Worm (Caenorhabditis elegans) whole organism, L4/young adult: Measurements from ENCODE around the gene dyci-1.

Source experiments
- W03F9.2 ChIP-seq: fragments of 150-350 bp; optimal IDR thresholded peaks from 2 replicates; lab custom pipeline; 2014; ENCODE audit warnings: missing biosample characterization, missing genetic modification characterization
- dao-5 ChIP-seq: sonication (generic microtip); optimal IDR thresholded peaks from 2 replicates; lab custom pipeline; 2016; ENCODE audit warnings: missing genotype, missing genetic modification characterization, moderate library complexity, missing compliant biosample characterization
- him-1 ChIP-seq: sonication (generic microtip); optimal IDR thresholded peaks from 2 replicates; lab custom pipeline; 2016; ENCODE audit warnings: missing genotype, missing genetic modification reagents, missing genetic modification characterization, missing compliant biosample characterization

DNA sequence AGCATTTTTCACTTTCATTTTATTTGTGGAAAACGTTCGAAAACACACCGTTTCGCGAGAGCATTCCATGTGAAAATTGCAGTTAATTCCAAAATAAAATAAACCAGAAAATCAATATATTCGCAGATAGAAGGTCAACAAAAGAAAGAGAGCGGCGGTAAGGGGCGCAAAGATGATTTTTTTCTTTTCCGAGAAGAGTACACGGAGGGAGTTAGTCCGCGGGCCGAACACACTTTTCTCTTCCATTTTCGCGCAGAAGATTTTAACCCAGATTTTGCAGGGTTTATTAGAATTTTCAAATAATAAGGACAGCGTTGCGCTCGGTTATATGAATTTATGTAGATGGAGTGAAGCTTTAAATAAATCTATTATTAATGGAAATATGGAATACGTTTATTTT lies 37.4 kb downstream of the dyci-1 start:
- no peak for TF ChIP-seq W03F9.2 (tag; lab: Kevin White, UChicago)
- no peak for TF ChIP-seq him-1
- TF ChIP-seq dao-5 (tag; lab: Kevin White, UChicago), result no peak
